Fruit fly (Drosophila melanogaster) whole organism, embryonic: ENCODE data around the gene Rsph1.

Experiments used
- Awh ChIP-seq: fragments of 200-800 bp; sonication (Bioruptor generic); IDR thresholded peaks from 2 replicates; pipeline ENCODE4, ENCODE4 v1.3.6; 2022; ENCODE audit warnings: missing biosample characterization, missing genetic modification characterization
- BEAF-32 ChIP-seq: fragments of 200-800 bp; sonication (Bioruptor generic); optimal IDR thresholded peaks from 3 replicates; lab custom pipeline; 2017; ENCODE audit warnings: missing biosample characterization, missing genetic modification characterization, mild to moderate bottlenecking, moderate library complexity, missing genetic modification reagents
- CG10147 ChIP-seq: fragments of 200-800 bp; sonication (Bioruptor generic); optimal IDR thresholded peaks from 2 replicates; lab custom pipeline; 2019; ENCODE audit warnings: missing biosample characterization, mild to moderate bottlenecking, missing genetic modification characterization, moderate library complexity
- CG10321 ChIP-seq: fragments of 200-800 bp; sonication (Bioruptor generic); IDR thresholded peaks from 2 replicates; pipeline ENCODE4 v1.3.6; 2022; ENCODE audit warnings: missing biosample characterization, missing genetic modification characterization
- CG11456 ChIP-seq: fragments of 200-800 bp; sonication (Bioruptor generic); IDR thresholded peaks from 3 replicates; pipeline ENCODE4 v1.3.6; 2022; ENCODE audit warnings: missing biosample characterization, missing genetic modification characterization
- CG15479 ChIP-seq: fragments of 200-800 bp; sonication (Bioruptor generic); optimal IDR thresholded peaks from 3 replicates; lab custom pipeline; 2019; ENCODE audit warnings: missing biosample characterization, mild to moderate bottlenecking, missing genetic modification characterization, moderate library complexity
- CG15514 ChIP-seq: fragments of 200-800 bp; sonication (Bioruptor generic); optimal IDR thresholded peaks from 3 replicates; lab custom pipeline; 2017; ENCODE audit warnings: missing biosample characterization, missing genetic modification characterization, mild to moderate bottlenecking, moderate library complexity, missing genetic modification reagents
- CG18764 ChIP-seq: fragments of 200-800 bp; sonication (Bioruptor generic); optimal IDR thresholded peaks from 3 replicates; lab custom pipeline; 2016; ENCODE audit warnings: missing biosample characterization, missing genetic modification characterization
- CG30403 ChIP-seq: fragments of 200-800 bp; sonication (Bioruptor generic); optimal IDR thresholded peaks from 3 replicates; lab custom pipeline; 2016; ENCODE audit warnings: missing biosample characterization, missing genetic modification characterization
- CG30431 ChIP-seq: fragments of 200-800 bp; sonication (Bioruptor generic); optimal IDR thresholded peaks from 2 replicates; lab custom pipeline; 2017; ENCODE audit warnings: missing biosample characterization, missing genetic modification characterization
- CG3163 ChIP-seq: fragments of 200-800 bp; sonication (Bioruptor generic); optimal IDR thresholded peaks from 3 replicates; lab custom pipeline; 2016; ENCODE audit warnings: missing biosample characterization, missing genetic modification characterization
- CG3407 ChIP-seq: fragments of 200-800 bp; sonication (Bioruptor generic); optimal IDR thresholded peaks from 2 replicates; lab custom pipeline; 2018; ENCODE audit warnings: missing biosample characterization, mild to moderate bottlenecking, missing genetic modification characterization
- CG4360 ChIP-seq: fragments of 200-800 bp; sonication (Bioruptor generic); IDR thresholded peaks from 2 replicates; pipeline ENCODE4 v1.3.6; 2022; ENCODE audit warnings: missing biosample characterization, missing genetic modification characterization
- CG4404 ChIP-seq: fragments of 200-800 bp; sonication (Bioruptor generic); IDR thresholded peaks from 2 replicates; pipeline ENCODE4 v1.3.6; 2022; ENCODE audit warnings: missing biosample characterization, missing genetic modification characterization
- CG4424 ChIP-seq: fragments of 200-800 bp; sonication (Bioruptor generic); optimal IDR thresholded peaks from 3 replicates; lab custom pipeline; 2016; ENCODE audit warnings: missing biosample characterization, missing genetic modification characterization
- CG6254 ChIP-seq: fragments of 200-800 bp; sonication (Bioruptor generic); optimal IDR thresholded peaks from 3 replicates; lab custom pipeline; 2017; ENCODE audit warnings: mild to moderate bottlenecking, missing biosample characterization, missing genetic modification reagents, missing genetic modification characterization
- CG6272 ChIP-seq: fragments of 200-800 bp; sonication (Bioruptor generic); IDR thresholded peaks from 2 replicates; pipeline ENCODE4 v1.3.6; 2022; ENCODE audit warnings: missing biosample characterization, missing genetic modification characterization
- CG6654 ChIP-seq: fragments of 200-800 bp; sonication (Bioruptor generic); optimal IDR thresholded peaks from 2 replicates; lab custom pipeline; 2017; ENCODE audit warnings: missing biosample characterization, mild to moderate bottlenecking, missing genetic modification characterization
- CG8290 ChIP-seq, 3 experiments: fragments of 200-800 bp; sonication (Bioruptor generic); optimal IDR thresholded peaks; 2 replicates each; lab custom pipeline; 2016 to 2019; ENCODE audit warnings: missing biosample characterization in 3 of 3, missing genetic modification characterization in 3 of 3, mild to moderate bottlenecking in 2 of 3, moderate library complexity in 1 of 3
- CG8388 ChIP-seq: fragments of 200-800 bp; sonication (Bioruptor generic); optimal IDR thresholded peaks from 2 replicates; lab custom pipeline; 2019; ENCODE audit warnings: missing biosample characterization, mild to moderate bottlenecking, missing genetic modification characterization, moderate library complexity
- CG8944 ChIP-seq: fragments of 200-800 bp; sonication (Bioruptor generic); optimal IDR thresholded peaks from 3 replicates; lab custom pipeline; 2016; ENCODE audit warnings: missing biosample characterization, missing genetic modification characterization
- CG9437 ChIP-seq: fragments of 200-800 bp; sonication (Bioruptor generic); optimal IDR thresholded peaks from 2 replicates; lab custom pipeline; 2018; ENCODE audit warnings: missing biosample characterization, mild to moderate bottlenecking, missing genetic modification characterization
- D19A ChIP-seq: fragments of 200-800 bp; optimal IDR thresholded peaks from 3 replicates; lab custom pipeline; 2019; ENCODE audit warnings: missing biosample characterization, mild to moderate bottlenecking, missing genetic modification characterization, moderate library complexity
- Dip3 ChIP-seq: fragments of 200-800 bp; sonication (Bioruptor generic); optimal IDR thresholded peaks from 3 replicates; lab custom pipeline; 2016; ENCODE audit warnings: missing biosample characterization, missing genetic modification characterization
- Eip74EF ChIP-seq, 2 experiments: fragments of 200-800 bp in 1 of 2; fragments of >200 bp in 1 of 2; sonication (Bioruptor generic) in 1 of 2; optimal IDR thresholded peaks; 2 replicates each; lab custom pipeline; 2017 to 2019; ENCODE audit warnings: missing biosample characterization in 2 of 2, missing genetic modification characterization in 2 of 2, mild to moderate bottlenecking in 1 of 2, moderate library complexity in 1 of 2
- Elba2 ChIP-seq: fragments of 200-800 bp; sonication (Bioruptor generic); optimal IDR thresholded peaks from 3 replicates; lab custom pipeline; 2016; ENCODE audit warnings: missing biosample characterization, missing genetic modification characterization
- Fer2 ChIP-seq: fragments of 200-800 bp; sonication (Bioruptor generic); optimal IDR thresholded peaks from 2 replicates; lab custom pipeline; 2018; ENCODE audit warnings: missing biosample characterization, mild to moderate bottlenecking, missing genetic modification characterization, moderate library complexity
- Gsc ChIP-seq: fragments of 200-800 bp; sonication (Bioruptor generic); IDR thresholded peaks from 2 replicates; pipeline ENCODE4 v1.3.6; 2022; ENCODE audit warnings: missing biosample characterization, missing genetic modification characterization
- H2.0 ChIP-seq: fragments of 200-800 bp; sonication (Bioruptor generic); IDR thresholded peaks from 2 replicates; pipeline ENCODE4 v1.3.6; 2022; ENCODE audit warnings: missing biosample characterization, missing genetic modification characterization
- Hr39 ChIP-seq: fragments of >200 bp; optimal IDR thresholded peaks from 2 replicates; lab custom pipeline; 2017
- Hr51 ChIP-seq, 2 experiments: fragments of 200-800 bp; sonication (Bioruptor generic); optimal IDR thresholded peaks; 2 replicates in 1 of 2; 3 replicates in 1 of 2; lab custom pipeline; 2016 to 2018; ENCODE audit warnings: missing biosample characterization in 2 of 2, missing genetic modification characterization in 2 of 2, mild to moderate bottlenecking in 1 of 2, moderate library complexity in 1 of 2
- MESR4 ChIP-seq: fragments of 200-800 bp; sonication (Bioruptor generic); optimal IDR thresholded peaks from 2 replicates; lab custom pipeline; 2018; ENCODE audit warnings: missing biosample characterization, mild to moderate bottlenecking, missing genetic modification characterization, moderate library complexity
- Scr ChIP-seq: fragments of 200-800 bp; sonication (Bioruptor generic); IDR thresholded peaks from 2 replicates; pipeline ENCODE4 v1.3.6; 2022; ENCODE audit warnings: missing biosample characterization, missing genetic modification characterization; ENCODE audit not compliant: partially characterized antibody
- Sin3A ChIP-seq: fragments of >200 bp; optimal IDR thresholded peaks from 2 replicates; lab custom pipeline; 2018
- Tbp ChIP-seq: fragments of >200 bp; optimal IDR thresholded peaks from 2 replicates; lab custom pipeline; 2018; ENCODE audit warnings: missing biosample characterization, missing genetic modification characterization
- Vsx1 ChIP-seq: fragments of 200-800 bp; sonication (Bioruptor generic); optimal IDR thresholded peaks from 2 replicates; lab custom pipeline; 2017; ENCODE audit warnings: missing biosample characterization, mild to moderate bottlenecking, missing genetic modification characterization, missing genetic modification reagents
- ara ChIP-seq: fragments of 200-800 bp; sonication (Bioruptor generic); IDR thresholded peaks from 2 replicates; pipeline ENCODE4 v1.3.6; 2022; ENCODE audit warnings: missing biosample characterization, missing genetic modification characterization
- dmrt11E ChIP-seq: fragments of 200-800 bp; sonication (Bioruptor generic); optimal IDR thresholded peaks from 3 replicates; lab custom pipeline; 2018; ENCODE audit warnings: missing biosample characterization, mild to moderate bottlenecking, missing genetic modification characterization, moderate library complexity
- fd96Cb ChIP-seq: fragments of 200-800 bp; sonication (Bioruptor generic); optimal IDR thresholded peaks from 2 replicates; lab custom pipeline; 2018; ENCODE audit warnings: missing biosample characterization, mild to moderate bottlenecking, missing genetic modification characterization, moderate library complexity
- grau ChIP-seq: fragments of 200-800 bp; optimal IDR thresholded peaks from 3 replicates; lab custom pipeline; 2019; ENCODE audit warnings: missing biosample characterization, mild to moderate bottlenecking, missing genetic modification characterization, moderate library complexity
- gt ChIP-seq: fragments of 200-800 bp; sonication (Bioruptor generic); IDR thresholded peaks from 2 replicates; pipeline ENCODE4 v1.3.6; 2022; ENCODE audit warnings: missing biosample characterization, missing genetic modification characterization
- hth ChIP-seq: fragments of >200 bp; optimal IDR thresholded peaks from 2 replicates; lab custom pipeline; 2017; ENCODE audit warnings: inconsistent platforms
- pan ChIP-seq, 4 experiments: fragments of >200 bp in 3 of 4; fragments of 200-800 bp in 1 of 4; sonication (Bioruptor generic) in 1 of 4; optimal IDR thresholded peaks in 3 of 4; IDR thresholded peaks in 1 of 4; 2 replicates each; pipeline versions ENCODE4 v1.3.6 to Lab custom; 2017 to 2022; ENCODE audit warnings: missing biosample characterization in 2 of 4, missing genetic modification characterization in 2 of 4, mixed read lengths in 1 of 4
- phol ChIP-seq: fragments of 200-800 bp; sonication (Bioruptor generic); optimal IDR thresholded peaks from 3 replicates; lab custom pipeline; 2018; ENCODE audit warnings: missing biosample characterization, mild to moderate bottlenecking, missing genetic modification characterization, moderate library complexity
- pros ChIP-seq: fragments of 200-800 bp; sonication (Bioruptor generic); optimal IDR thresholded peaks from 3 replicates; lab custom pipeline; 2019; ENCODE audit warnings: missing biosample characterization, mild to moderate bottlenecking, missing genetic modification characterization, moderate library complexity
- run ChIP-seq: fragments of 200-800 bp; sonication (Bioruptor generic); optimal IDR thresholded peaks from 3 replicates; lab custom pipeline; 2018; ENCODE audit warnings: missing biosample characterization, mild to moderate bottlenecking, missing genetic modification characterization
- seq ChIP-seq: fragments of 200-800 bp; sonication (Bioruptor generic); IDR thresholded peaks from 2 replicates; pipeline ENCODE4 v1.3.6; 2022; ENCODE audit warnings: missing biosample characterization, missing genetic modification characterization
- vnd ChIP-seq: fragments of 200-800 bp; sonication (Bioruptor generic); IDR thresholded peaks from 3 replicates; pipeline ENCODE4 v1.3.6; 2022; ENCODE audit warnings: missing biosample characterization, missing genetic modification characterization; ENCODE audit not compliant: partially characterized antibody
- wdn ChIP-seq: fragments of 200-800 bp; sonication (Bioruptor generic); IDR thresholded peaks from 2 replicates; pipeline ENCODE4 v1.3.6; 2022; ENCODE audit warnings: missing biosample characterization, missing genetic modification characterization
- zen ChIP-seq: fragments of 200-800 bp; sonication (Bioruptor generic); optimal IDR thresholded peaks from 3 replicates; lab custom pipeline; 2018; ENCODE audit warnings: missing biosample characterization, mild to moderate bottlenecking, missing genetic modification characterization, moderate library complexity

The Rsph1 gene

DNA sequence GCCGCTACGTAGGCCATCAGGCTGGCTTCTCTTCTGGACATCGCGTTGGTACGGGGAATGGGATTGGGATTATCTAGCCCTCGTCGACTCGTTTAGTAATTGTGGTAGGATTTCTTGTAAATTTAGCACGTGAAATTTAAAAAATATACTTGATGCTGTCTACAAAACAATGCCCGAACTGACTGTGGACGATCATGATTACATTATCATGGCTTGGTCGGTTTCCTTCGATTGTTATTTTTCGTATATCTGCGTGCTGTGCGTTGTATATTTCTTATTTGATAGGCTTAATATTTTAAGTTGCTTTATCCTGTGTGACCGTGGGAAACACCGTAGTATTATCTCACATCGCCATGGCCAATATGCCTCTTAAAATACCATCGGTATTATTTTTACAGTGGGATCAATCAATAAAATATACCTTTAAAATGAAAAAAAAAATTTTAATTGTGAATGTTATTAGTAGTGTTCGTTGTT lies 19.7 kb downstream of the Rsph1 start, which contains the start of gene CG16972 (continued):
- TF ChIP-seq grau (no peak), H2.0 (GFP tag; lab: Robert Waterston, UW) (no peak), CG30431 (no peak), Vsx1 (no peak), Hr51 (GFP tag; optimal IDR thresholded peaks at IDR 0.05; lab: Kevin White, UChicago) (no peak), BEAF-32 (GFP tag; lab: Kevin White, UChicago) (no peak), CG3407 (GFP tag; lab: Kevin White, UChicago) (no peak), dmrt11E (no peak), CG8944 (GFP tag; lab: Kevin White, UChicago) (no peak), vnd (GFP tag; lab: Robert Waterston, UW) (no peak), fd96Cb (tag; lab: Kevin White, UChicago) (no peak), Fer2 (tag; lab: Kevin White, UChicago) (no peak), CG15514 (no peak), run (no peak), CG10321 (GFP tag; lab: Robert Waterston, UW) (no peak), CG8290 (GFP tag; optimal IDR thresholded peaks at IDR 0.05; lab: Kevin White, UChicago) (no peak), CG8290 (tag; optimal IDR thresholded peaks at IDR 0.05; lab: Kevin White, UChicago) (no peak), Awh (GFP tag; lab: Robert Waterston, UW) (0 out of 2 replicates have a peak, but pooled peaks have one; percentile 9), CG15479 (GFP tag; lab: Kevin White, UChicago) (no peak), pan (optimal IDR thresholded peaks at IDR 0.05; lab: Kevin White, UChicago) (no peak), pan (GFP tag; optimal IDR thresholded peaks at IDR 0.05 in 1 of 2, IDR thresholded peaks at IDR 0.05 in 1 of 2) (peak in 1 of 2 experiments; percentile 53), Gsc (GFP tag; lab: Robert Waterston, UW) (no peak), D19A (tag; lab: Kevin White, UChicago) (no peak), zen (tag; lab: Kevin White, UChicago) (no peak), CG6254 (GFP tag; lab: Kevin White, UChicago) (no peak), CG18764 (GFP tag; lab: Kevin White, UChicago) (no peak), Dip3 (GFP tag; lab: Kevin White, UChicago) (no peak), CG8388 (GFP tag; lab: Kevin White, UChicago) (no peak), Hr39 (no peak), MESR4 (GFP tag; lab: Kevin White, UChicago) (peak; percentile 64), CG4360 (GFP tag; lab: Robert Waterston, UW) (no peak), CG6654 (no peak), Eip74EF (GFP tag; optimal IDR thresholded peaks at IDR 0.05; lab: Kevin White, UChicago) (no peak), CG10147 (no peak), phol (tag; lab: Kevin White, UChicago) (no peak), CG11456 (GFP tag; lab: Robert Waterston, UW) (no peak), Tbp (GFP tag; lab: Kevin White, UChicago) (no peak), Elba2 (GFP tag; lab: Kevin White, UChicago) (peak; percentile 30), gt (GFP tag; lab: Robert Waterston, UW) (no peak), CG9437 (GFP tag; lab: Kevin White, UChicago) (peak; percentile 29), CG3163 (no peak), CG4404 (no peak), wdn (GFP tag; lab: Robert Waterston, UW) (no peak), CG30403 (GFP tag; lab: Kevin White, UChicago) (peak; percentile 50), CG4424 (GFP tag; lab: Kevin White, UChicago) (no peak), ara (GFP tag; lab: Robert Waterston, UW) (0 out of 2 replicates have a peak, but pooled peaks have one; percentile 1), hth (lab: Kevin White, UChicago) (no peak), Scr (no peak), CG6272 (GFP tag; lab: Robert Waterston, UW) (no peak), Sin3A (lab: Kevin White, UChicago) (no peak), pros (GFP tag; lab: Kevin White, UChicago) (no peak), seq (GFP tag; lab: Robert Waterston, UW) (no peak)
